Worm (Caenorhabditis elegans) whole organism, L2 larva: Measurements from ENCODE around the gene Y37H2A.11.

ENCODE experiments used
- Y55F3AM.14 ChIP-seq: fragments of 200-800 bp; sonication (Bioruptor generic); optimal IDR thresholded peaks from 2 replicates; lab custom pipeline; 2018; ENCODE audit warnings: mild to moderate bottlenecking, missing genetic modification characterization, missing compliant biosample characterization
- ZK546.5 ChIP-seq: sonication (generic microtip); optimal IDR thresholded peaks from 2 replicates; lab custom pipeline; 2017; ENCODE audit warnings: missing biosample characterization, missing genetic modification characterization
- lin-13 ChIP-seq: fragments of 150-350 bp; optimal IDR thresholded peaks from 2 replicates; lab custom pipeline; 2014; ENCODE audit warnings: missing biosample characterization, missing genetic modification reagents, missing genetic modification characterization
- nhr-12 ChIP-seq: fragments of 150-350 bp; optimal IDR thresholded peaks from 2 replicates; lab custom pipeline; 2014; ENCODE audit warnings: missing biosample characterization, missing genetic modification characterization
- nhr-77 ChIP-seq: fragments of 150-350 bp; optimal IDR thresholded peaks from 2 replicates; lab custom pipeline; 2014; ENCODE audit warnings: missing biosample characterization, missing genetic modification characterization
- peb-1 ChIP-seq: fragments of 150-350 bp; optimal IDR thresholded peaks from 2 replicates; lab custom pipeline; 2014; ENCODE audit warnings: missing biosample characterization, missing genetic modification characterization
- unc-62 ChIP-seq: fragments of 150-350 bp; optimal IDR thresholded peaks from 2 replicates; lab custom pipeline; 2014; ENCODE audit warnings: missing biosample characterization, missing genetic modification reagents, missing genetic modification characterization

ce11 chrV:18162568-18162967, 21.3 kb downstream of the Y37H2A.11 start, which contains the start of gene C14A6.12:
- TF ChIP-seq ZK546.5, result no peak
- TF ChIP-seq nhr-12 (tag; lab: Kevin White, UChicago), result no peak
- no peak for TF ChIP-seq unc-62 (GFP tag; lab: Kevin White, UChicago)
- no peak for TF ChIP-seq Y55F3AM.14 (GFP tag; lab: Kevin White, UChicago)
- TF ChIP-seq peb-1 (tag; lab: Kevin White, UChicago), result no peak
- TF ChIP-seq nhr-77, result no peak
- TF ChIP-seq lin-13 (GFP tag; lab: Kevin White, UChicago), result no peak
